Worm (Caenorhabditis elegans) whole organism, L4 larva: Measurements from ENCODE around the gene F35F10.5.

Source experiments
- F26F4.8 ChIP-seq: fragments of 200-800 bp; sonication (Bioruptor generic); conservative IDR thresholded peaks from 2 replicates; pipeline ENCODE4 v1.3.6; 2022; ENCODE audit warnings: missing genetic modification characterization, missing compliant biosample characterization
- aha-1 ChIP-seq: fragments of 150-350 bp; peaks from one replicate; lab custom pipeline; 2014; ENCODE audit warnings: missing biosample characterization, missing genetic modification characterization
- arid-1 ChIP-seq: fragments of 200-800 bp; sonication (Bioruptor generic); conservative IDR thresholded peaks from 2 replicates; pipeline ENCODE4 v1.3.6; 2022; ENCODE audit warnings: missing genetic modification reagents, missing genetic modification characterization, missing compliant biosample characterization
- ceh-82 ChIP-seq: sonication (generic microtip); optimal IDR thresholded peaks from 2 replicates; lab custom pipeline; 2017; ENCODE audit warnings: missing biosample characterization, missing genetic modification characterization
- daf-12 ChIP-seq: fragments of 150-350 bp; optimal IDR thresholded peaks from 2 replicates; lab custom pipeline; 2014; ENCODE audit warnings: missing biosample characterization, missing genetic modification reagents, missing genetic modification characterization
- daf-16 ChIP-seq, 3 experiments: sonication (generic microtip); optimal IDR thresholded peaks; 2 replicates each; lab custom pipeline; 2016 to 2017; ENCODE audit warnings: missing genetic modification characterization in 3 of 3, missing genetic modification reagents in 3 of 3, mild to moderate bottlenecking in 2 of 3, missing compliant biosample characterization in 2 of 3, missing biosample characterization in 1 of 3, moderate library complexity in 1 of 3
- dmd-6 ChIP-seq: fragments of 200-800 bp; sonication (Bioruptor generic); IDR thresholded peaks from 2 replicates; pipeline ENCODE4 v1.3.6; 2022; ENCODE audit warnings: missing genetic modification reagents, missing genetic modification characterization, missing compliant biosample characterization
- dpl-1 ChIP-seq: fragments of 150-350 bp; optimal IDR thresholded peaks from 2 replicates; lab custom pipeline; 2014; ENCODE audit warnings: missing biosample characterization, missing genetic modification reagents, missing genetic modification characterization
- gei-8 ChIP-seq: fragments of 200-800 bp; sonication (Bioruptor generic); optimal IDR thresholded peaks from 2 replicates; lab custom pipeline; 2018; ENCODE audit warnings: mild to moderate bottlenecking, missing genetic modification characterization, missing compliant biosample characterization
- hif-1 ChIP-seq, 2 experiments: sonication (generic microtip); optimal IDR thresholded peaks; 2 replicates each; lab custom pipeline; 2016 to 2017; ENCODE audit warnings: missing compliant biosample characterization in 2 of 2, missing genetic modification characterization in 2 of 2, missing genetic modification reagents in 2 of 2, missing genotype in 2 of 2, mild to moderate bottlenecking in 1 of 2
- hlh-11 ChIP-seq: fragments of 200-800 bp; sonication (Bioruptor generic); optimal IDR thresholded peaks from 2 replicates; lab custom pipeline; 2018; ENCODE audit warnings: mild to moderate bottlenecking, missing genetic modification characterization, missing compliant biosample characterization
- hlh-30 ChIP-seq: sonication (generic microtip); optimal IDR thresholded peaks from 2 replicates; lab custom pipeline; 2017; ENCODE audit warnings: antibody characterized with exemption, mild to moderate bottlenecking, missing genetic modification characterization, missing compliant biosample characterization; ENCODE audit not compliant: insufficient read depth
- jun-1 ChIP-seq: fragments of 150-350 bp; optimal IDR thresholded peaks from 2 replicates; lab custom pipeline; 2014; ENCODE audit warnings: missing biosample characterization, missing genetic modification reagents, missing genetic modification characterization
- mdt-29 ChIP-seq: fragments of 200-800 bp; sonication (Bioruptor generic); IDR thresholded peaks from 2 replicates; pipeline ENCODE4 v1.3.6; 2022; ENCODE audit warnings: missing genetic modification reagents, missing genetic modification characterization, missing compliant biosample characterization
- mes-2 ChIP-seq: sonication (generic microtip); optimal IDR thresholded peaks from 2 replicates; lab custom pipeline; 2016; ENCODE audit warnings: missing genotype, mild to moderate bottlenecking, missing genetic modification characterization, missing compliant biosample characterization; ENCODE audit not compliant: poor library complexity, severe bottlenecking
- mxl-3 ChIP-seq: fragments of 200-800 bp; sonication (Bioruptor generic); optimal IDR thresholded peaks from 2 replicates; lab custom pipeline; 2018; ENCODE audit warnings: mild to moderate bottlenecking, missing genetic modification characterization, missing compliant biosample characterization
- nhr-28 ChIP-seq: fragments of 150-350 bp; optimal IDR thresholded peaks from 2 replicates; lab custom pipeline; 2014; ENCODE audit warnings: missing biosample characterization, missing genetic modification characterization
- nhr-6 ChIP-seq: fragments of 150-350 bp; optimal IDR thresholded peaks from 2 replicates; lab custom pipeline; 2014; ENCODE audit warnings: missing biosample characterization, missing genetic modification characterization
- nhr-76 ChIP-seq: fragments of 150-350 bp; optimal IDR thresholded peaks from 2 replicates; lab custom pipeline; 2014; ENCODE audit warnings: missing biosample characterization, missing genetic modification characterization
- nhr-77 ChIP-seq: fragments of 150-350 bp; optimal IDR thresholded peaks from 2 replicates; lab custom pipeline; 2014; ENCODE audit warnings: missing biosample characterization, missing genetic modification characterization
- rbr-2 ChIP-seq: sonication (generic microtip); optimal IDR thresholded peaks from 2 replicates; lab custom pipeline; 2016; ENCODE audit warnings: missing genotype, missing genetic modification characterization, missing compliant biosample characterization
- snpc-4 ChIP-seq: fragments of 150-350 bp; optimal IDR thresholded peaks from 2 replicates; lab custom pipeline; 2014; ENCODE audit warnings: missing biosample characterization, missing genetic modification characterization
- spr-3 ChIP-seq: fragments of 200-800 bp; sonication (Bioruptor generic); optimal IDR thresholded peaks from 2 replicates; lab custom pipeline; 2018; ENCODE audit warnings: mild to moderate bottlenecking, missing genetic modification characterization, missing compliant biosample characterization
- tag-97 ChIP-seq: fragments of 200-800 bp; sonication (Bioruptor generic); IDR thresholded peaks from 2 replicates; pipeline ENCODE4 v1.3.6; 2022; ENCODE audit warnings: missing genetic modification characterization, missing compliant biosample characterization
- unc-39 ChIP-seq: sonication (generic microtip); optimal IDR thresholded peaks from 2 replicates; lab custom pipeline; 2017; ENCODE audit warnings: missing biosample characterization, missing genetic modification characterization
- unc-62 ChIP-seq, 3 experiments: fragments of 150-350 bp in 1 of 3; sonication (generic microtip); optimal IDR thresholded peaks in 2 of 3; peaks in 1 of 3; 1 replicate in 1 of 3; 2 replicates in 2 of 3; lab custom pipeline; 2014 to 2017; ENCODE audit warnings: missing biosample characterization in 3 of 3, missing genetic modification characterization in 3 of 3, missing genetic modification reagents in 3 of 3, missing genotype in 1 of 3
- zfp-3 ChIP-seq: fragments of 200-800 bp; sonication (Bioruptor generic); conservative IDR thresholded peaks from 2 replicates; pipeline ENCODE4 v1.3.6; 2022; ENCODE audit warnings: missing genetic modification reagents, missing genetic modification characterization, missing compliant biosample characterization

F35F10.5 gene

DNA sequence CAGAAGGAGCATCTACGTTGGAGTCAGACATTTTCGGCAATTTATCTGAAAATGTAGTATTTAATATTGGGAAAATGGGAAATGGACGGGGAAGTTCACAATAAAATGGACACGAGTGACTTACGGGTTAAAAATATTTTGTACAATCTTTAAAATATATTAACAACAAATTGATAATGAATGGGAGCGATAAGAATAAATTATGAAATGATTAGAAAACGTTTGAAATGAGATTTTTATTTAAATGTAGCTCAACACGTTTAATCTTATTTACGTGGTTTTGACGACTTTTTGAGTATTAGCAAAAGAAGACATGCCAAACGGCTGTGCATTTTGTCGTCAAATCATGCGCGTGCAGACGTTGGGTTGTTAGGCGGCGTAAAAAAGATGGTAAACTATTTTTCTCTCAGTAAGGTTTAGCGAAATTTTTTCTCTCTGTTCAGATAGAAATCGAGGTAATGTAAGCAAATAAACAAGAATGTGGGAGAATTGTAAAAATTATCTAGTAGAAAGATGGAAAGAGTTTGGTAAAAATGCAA lies 6.6 kb upstream of the F35F10.5 start, which contains the start of gene fbxa-64:
fbxa-64 (minus strand) TSS at position 51 of the 539 bp plus-strand sequence.
- TF ChIP-seq aha-1 = no peak
- no peak for TF ChIP-seq daf-12 (tag; lab: Kevin White, UChicago)
- TF ChIP-seq unc-62 (GFP tag; optimal IDR thresholded peaks at IDR 0.05 in 1 of 2; lab: Kevin White, UChicago) = peak in 1 of 2 experiments; percentile 8
- no peak for TF ChIP-seq unc-62 (tag; optimal IDR thresholded peaks at IDR 0.05; lab: Kevin White, UChicago)
- TF ChIP-seq jun-1 (tag; lab: Kevin White, UChicago) = no peak
- no peak for TF ChIP-seq ceh-82 (tag; lab: Kevin White, UChicago)
- TF ChIP-seq hlh-30 = no peak
- no peak for TF ChIP-seq nhr-28 (tag; lab: Kevin White, UChicago)
- TF ChIP-seq snpc-4 = no peak
- TF ChIP-seq spr-3 (GFP tag; lab: Kevin White, UChicago) = no peak
- TF ChIP-seq hif-1 (tag; optimal IDR thresholded peaks at IDR 0.05; lab: Kevin White, UChicago) = no peak
- TF ChIP-seq nhr-77 (tag; lab: Kevin White, UChicago) = no peak
- TF ChIP-seq dpl-1 = peak; percentile 7
- TF ChIP-seq mxl-3 = no peak
- peak; percentile 50 for TF ChIP-seq mes-2 (tag; lab: Kevin White, UChicago)

DNA sequence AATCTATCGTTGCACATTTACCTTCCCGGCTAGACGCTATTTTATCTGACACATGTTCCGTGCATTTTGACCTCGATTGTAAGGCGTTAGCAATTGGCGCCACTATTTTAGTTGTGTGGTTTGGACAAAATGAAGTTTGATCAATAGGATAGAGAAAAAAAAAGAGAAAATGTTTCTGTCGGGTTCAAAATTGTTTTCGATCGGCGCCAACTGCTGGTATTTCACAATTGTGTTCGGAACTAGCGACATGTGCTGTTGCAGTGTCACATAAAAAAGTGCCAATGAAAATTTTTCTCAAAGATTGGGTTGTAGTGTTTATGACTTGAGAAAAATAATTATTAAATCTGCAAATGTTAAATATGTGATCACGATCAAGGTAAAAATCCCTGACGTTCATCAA lies 5.6 kb upstream of the F35F10.5 start:
- TF ChIP-seq aha-1 (peak; percentile 35), nhr-28 (tag; lab: Kevin White, UChicago) (peak; percentile 10), hlh-11 (tag; lab: Kevin White, UChicago) (peak; percentile 54), arid-1 (GFP tag; lab: Robert Waterston, UW) (no peak), nhr-77 (tag; lab: Kevin White, UChicago) (no peak), nhr-6 (tag; lab: Kevin White, UChicago) (no peak), dmd-6 (GFP tag; lab: Robert Waterston, UW) (peak; percentile 40), daf-16 (GFP tag; optimal IDR thresholded peaks at IDR 0.05; lab: Kevin White, UChicago) (peak in 1 of 2 experiments; percentile 86), daf-16 (tag; optimal IDR thresholded peaks at IDR 0.05; lab: Kevin White, UChicago) (no peak)

DNA sequence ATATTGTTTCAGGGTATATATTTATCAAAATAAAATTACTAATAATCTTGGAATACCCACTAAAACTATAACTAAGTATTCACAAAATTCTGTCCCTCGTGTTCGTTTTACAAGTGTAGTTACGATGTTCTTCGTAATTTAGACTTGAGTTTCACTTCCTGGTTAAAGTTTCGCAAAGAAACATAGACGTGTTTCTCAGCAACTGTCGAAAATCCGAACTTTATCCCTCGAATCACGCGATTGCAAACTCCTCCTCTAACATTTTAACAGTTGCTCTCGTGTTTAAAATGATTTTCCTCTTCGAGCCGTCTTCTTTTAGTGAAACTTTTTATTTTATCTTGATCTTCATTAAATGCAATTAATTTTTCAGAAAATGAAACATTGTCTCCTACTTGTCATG lies 4.7 kb upstream of the F35F10.5 start, which contains the start of gene T28A11.2:
T28A11.2 (plus strand) TSS at position 371 of the 400 bp plus-strand sequence.
- TF ChIP-seq nhr-28 (tag; lab: Kevin White, UChicago) = no peak
- TF ChIP-seq nhr-76 (tag; lab: Kevin White, UChicago) = no peak
- TF ChIP-seq hlh-11 (tag; lab: Kevin White, UChicago) = peak; percentile 26
- no peak for TF ChIP-seq tag-97
- TF ChIP-seq, all 104 proteins: peak for 1

DNA sequence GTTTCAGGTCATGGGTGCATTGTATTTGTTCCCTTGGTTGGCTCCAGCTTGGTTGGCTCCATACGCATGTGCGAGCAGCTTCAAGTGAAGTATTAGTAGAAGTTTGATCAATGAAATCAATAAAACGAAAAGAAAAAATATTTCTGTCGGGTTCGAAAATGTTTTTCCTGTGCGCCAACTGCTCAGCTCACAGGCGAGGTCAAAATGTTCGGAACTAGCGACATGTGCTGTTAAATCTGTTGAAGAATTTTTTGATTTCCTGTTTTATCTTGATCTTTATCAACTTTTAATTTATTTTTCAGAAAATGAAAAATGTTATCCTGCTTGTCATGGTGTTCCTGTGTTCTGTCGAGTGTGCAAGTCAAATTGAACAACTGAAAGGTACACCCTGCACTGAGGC lies 3.2 kb upstream of the F35F10.5 start, which contains the start of gene T28A11.25:
T28A11.25 (plus strand) TSS at position 301 of the 400 bp plus-strand sequence.
- no peak for TF ChIP-seq mdt-29 (GFP tag; lab: Robert Waterston, UW)
- TF ChIP-seq daf-16 (GFP tag; optimal IDR thresholded peaks at IDR 0.05; lab: Kevin White, UChicago) = peak in 1 of 2 experiments; percentile 33
- TF ChIP-seq daf-16 (tag; optimal IDR thresholded peaks at IDR 0.05; lab: Kevin White, UChicago) = no peak

DNA sequence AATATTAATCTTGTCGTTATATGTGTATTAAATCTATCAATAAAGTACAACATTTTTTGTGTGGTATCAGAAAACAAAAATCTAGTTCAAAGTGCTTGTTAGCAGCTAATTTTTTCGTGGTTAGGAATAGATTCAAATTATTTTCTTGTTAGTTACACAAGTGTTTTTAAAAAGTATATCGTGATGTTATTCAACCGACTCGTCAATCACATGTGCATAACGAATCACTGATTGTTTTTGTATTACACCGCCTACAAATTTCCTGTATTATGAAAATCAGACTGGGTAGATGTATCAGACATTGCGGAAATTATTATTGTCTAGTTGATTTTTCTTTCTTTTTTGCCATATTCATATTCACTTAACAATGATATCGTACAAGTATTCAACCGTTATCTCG lies 1.8 kb upstream of the F35F10.5 start, which contains the start of gene str-64:
str-64 (plus strand) TSS at position 301 of the 400 bp plus-strand sequence.
- TF ChIP-seq gei-8 (GFP tag; lab: Kevin White, UChicago) = no peak
- peak in 1 of 2 experiments; percentile 73 for TF ChIP-seq unc-62 (GFP tag; optimal IDR thresholded peaks at IDR 0.05 in 1 of 2; lab: Kevin White, UChicago)
- no peak for TF ChIP-seq unc-62 (tag; optimal IDR thresholded peaks at IDR 0.05; lab: Kevin White, UChicago)
- TF ChIP-seq rbr-2 (tag; lab: Kevin White, UChicago) = no peak
- TF ChIP-seq zfp-3 (GFP tag; lab: Robert Waterston, UW) = no peak
- peak; percentile 18 for TF ChIP-seq aha-1

DNA sequence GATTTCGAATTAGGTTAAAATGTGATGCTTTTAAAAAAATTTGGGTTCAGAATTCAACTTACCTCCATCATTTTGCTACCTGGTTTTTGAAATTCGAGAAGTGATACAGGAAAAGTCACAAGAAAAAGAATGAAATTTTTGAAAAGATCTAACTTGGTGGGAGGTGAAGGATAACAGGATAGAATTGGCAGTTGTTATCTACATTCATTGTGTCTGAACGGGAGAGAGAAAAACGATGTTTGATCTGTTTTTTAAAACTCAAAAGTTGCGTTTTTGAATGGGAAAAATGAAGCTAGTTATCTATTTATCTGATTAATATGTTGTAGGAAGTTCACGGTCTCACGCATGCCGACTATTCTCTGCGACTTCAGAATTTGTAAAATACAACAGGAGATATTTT lies 2.6 kb downstream of the F35F10.5 start, which contains the start of gene F35F10.7:
F35F10.7 (minus strand) TSS at position 101 of the 400 bp plus-strand sequence.
- TF ChIP-seq F26F4.8 = no peak
- TF ChIP-seq unc-39 (tag; lab: Kevin White, UChicago) = no peak
